Fruit fly (Drosophila melanogaster): ENCODE measurements around the gene RpS4.

Gene RpS4

dm6 chr3L:13041292-13042067 is at the start of gene RpS4 (continued):
- TF ChIP-seq da (GFP tag; optimal IDR thresholded peaks at IDR 0.05) = peak; percentile 82
- peak; percentile 62 for TF ChIP-seq CG12155 (GFP tag; optimal IDR thresholded peaks at IDR 0.05)
- peak; percentile 27 for TF ChIP-seq Dp (GFP tag; optimal IDR thresholded peaks at IDR 0.05)
- peak; percentile 68; the same call in 1 of the 2 replicates for TF ChIP-seq Taf1 (GFP tag; IDR thresholded peaks at IDR 0.05)
- TF ChIP-seq scrt (GFP tag; optimal IDR thresholded peaks at IDR 0.05) = peak; percentile 92
- peak; percentile 98 for TF ChIP-seq odd (GFP tag; optimal IDR thresholded peaks at IDR 0.05)
- TF ChIP-seq chm (GFP tag; IDR thresholded peaks at IDR 0.05) = peak; percentile 95
- TF ChIP-seq fd96Cb (tag; optimal IDR thresholded peaks at IDR 0.05) = peak; percentile 54
- TF ChIP-seq ac (GFP tag; optimal IDR thresholded peaks at IDR 0.05) = peak; percentile 92
- TF ChIP-seq Nf-YB (GFP tag; optimal IDR thresholded peaks at IDR 0.05) = peak; percentile 68
- TF ChIP-seq Hand (GFP tag; optimal IDR thresholded peaks at IDR 0.05) = peak; percentile 95
- TF ChIP-seq HLH3B (GFP tag; IDR thresholded peaks at IDR 0.05) = peak; percentile 79
- TF ChIP-seq shn (GFP tag; optimal IDR thresholded peaks at IDR 0.05) = peak; percentile 73
- peak; percentile 79 for TF ChIP-seq dati (GFP tag; IDR thresholded peaks at IDR 0.05)
- peak; percentile 53 to 85 for TF ChIP-seq dpn (GFP tag; optimal IDR thresholded peaks at IDR 0.05)
- peak; percentile 78 for TF ChIP-seq dmrt99B (tag; optimal IDR thresholded peaks at IDR 0.05)
- peak; percentile 83 for TF ChIP-seq CG5953 (GFP tag; IDR thresholded peaks at IDR 0.05)
- peak; percentile 88 for TF ChIP-seq CG9876 (GFP tag; optimal IDR thresholded peaks at IDR 0.05)
- TF ChIP-seq Gug (GFP tag; IDR thresholded peaks at IDR 0.05) = peak; percentile 89
- peak; percentile 50; the same call in 1 of the 3 replicates for TF ChIP-seq z (GFP tag; IDR thresholded peaks at IDR 0.05)
- no peak for TF ChIP-seq eve (GFP tag; optimal IDR thresholded peaks at IDR 0.05)
- 0 out of 4 replicates have a peak, but pooled peaks have one; percentile 8 for TF ChIP-seq Dll (GFP tag; IDR thresholded peaks at IDR 0.05; ENCODE audit: partially characterized antibody)
- TF ChIP-seq Poxn (GFP tag; IDR thresholded peaks at IDR 0.05) = no peak; the same call in 1 of the 2 replicates
- TF ChIP-seq CG6854 (GFP tag; optimal IDR thresholded peaks at IDR 0.05) = peak; percentile 94
- peak; percentile 49 for TF ChIP-seq CG3065 (GFP tag; optimal IDR thresholded peaks at IDR 0.05)
- peak; percentile 79 for TF ChIP-seq Camta (GFP tag; optimal IDR thresholded peaks at IDR 0.05)
- peak; percentile 83 for TF ChIP-seq rib (GFP tag; IDR thresholded peaks at IDR 0.05)
- TF ChIP-seq CG3847 (GFP tag; IDR thresholded peaks at IDR 0.05) = peak; percentile 85
- peak; percentile 82 for TF ChIP-seq CG11398 (GFP tag; optimal IDR thresholded peaks at IDR 0.05)
- peak; percentile 33; the same call in 1 of the 2 replicates for TF ChIP-seq CG13287 (GFP tag; IDR thresholded peaks at IDR 0.05; ENCODE audit: partially characterized antibody)
- TF ChIP-seq disco-r (GFP tag; optimal IDR thresholded peaks at IDR 0.05) = peak; percentile 84
- peak; percentile 99 for TF ChIP-seq wek (GFP tag; optimal IDR thresholded peaks at IDR 0.05)
- TF ChIP-seq Oaz (GFP tag; IDR thresholded peaks at IDR 0.05) = peak; percentile 66
- peak; percentile 56 for TF ChIP-seq croc (GFP tag; conservative IDR thresholded peaks at IDR 0.05)
- peak; percentile 86 for TF ChIP-seq Abd-B (GFP tag; optimal IDR thresholded peaks at IDR 0.05)
- TF ChIP-seq CG15011 (GFP tag; optimal IDR thresholded peaks at IDR 0.05) = peak; percentile 87
- TF ChIP-seq bsh (GFP tag; optimal IDR thresholded peaks at IDR 0.05) = peak; percentile 83 to 87
- TF ChIP-seq zen (tag; optimal IDR thresholded peaks at IDR 0.05) = peak; percentile 80
- TF ChIP-seq CG34376 (GFP tag; optimal IDR thresholded peaks at IDR 0.05) = peak; percentile 99
- TF ChIP-seq CG1647 (GFP tag; optimal IDR thresholded peaks at IDR 0.05) = peak; percentile 74
- peak; percentile 76 to 77 for TF ChIP-seq chif (GFP tag; optimal IDR thresholded peaks at IDR 0.05)
- TF ChIP-seq CG13424 (tag; optimal IDR thresholded peaks at IDR 0.05) = peak; percentile 57
- TF ChIP-seq CG15601 (tag; optimal IDR thresholded peaks at IDR 0.05) = peak; percentile 90
- peak; percentile 43 for TF ChIP-seq D19A (tag; optimal IDR thresholded peaks at IDR 0.05)
- peak; percentile 81 for TF ChIP-seq repo (GFP tag; optimal IDR thresholded peaks at IDR 0.05)
- TF ChIP-seq CG17829 (tag; optimal IDR thresholded peaks at IDR 0.05) = peak; percentile 72
- TF ChIP-seq tin (GFP tag; optimal IDR thresholded peaks at IDR 0.05) = peak; percentile 77
- peak; percentile 39 for TF ChIP-seq az2 (GFP tag; optimal IDR thresholded peaks at IDR 0.05)
- TF ChIP-seq Atf-2 (GFP tag; optimal IDR thresholded peaks at IDR 0.05) = peak; percentile 70
